Worm (Caenorhabditis elegans) whole organism, L2 larva: ENCODE data around the gene glb-17.
A peak's percentile ranks its signal among the peaks of the same experiment; 100 is the strongest.

ENCODE experiments used
- C34F6.9 ChIP-seq: fragments of 150-350 bp; optimal IDR thresholded peaks from 2 replicates; lab custom pipeline; 2014; ENCODE audit warnings: missing biosample characterization, missing genetic modification characterization
- F13H6.1 ChIP-seq: sonication (generic microtip); optimal IDR thresholded peaks from 2 replicates; lab custom pipeline; 2016; ENCODE audit warnings: missing genetic modification characterization, missing compliant biosample characterization
- R02D3.7 ChIP-seq: fragments of 150-350 bp; optimal IDR thresholded peaks from 2 replicates; lab custom pipeline; 2014; ENCODE audit warnings: missing biosample characterization, missing genetic modification characterization
- Y55F3AM.14 ChIP-seq: fragments of 200-800 bp; sonication (Bioruptor generic); optimal IDR thresholded peaks from 2 replicates; lab custom pipeline; 2018; ENCODE audit warnings: mild to moderate bottlenecking, missing genetic modification characterization, missing compliant biosample characterization
- ZK546.5 ChIP-seq: sonication (generic microtip); optimal IDR thresholded peaks from 2 replicates; lab custom pipeline; 2017; ENCODE audit warnings: missing biosample characterization, missing genetic modification characterization
- alr-1 ChIP-seq: fragments of 150-350 bp; optimal IDR thresholded peaks from 2 replicates; lab custom pipeline; 2014; ENCODE audit warnings: missing biosample characterization, missing genetic modification characterization
- aly-2 ChIP-seq: fragments of 150-350 bp; optimal IDR thresholded peaks from 2 replicates; lab custom pipeline; 2014; ENCODE audit warnings: missing biosample characterization, missing genetic modification characterization
- ama-1 ChIP-seq: fragments of 150-350 bp; optimal IDR thresholded peaks from 2 replicates; lab custom pipeline; 2018; ENCODE audit warnings: inconsistent platforms
- blmp-1 ChIP-seq: sonication (generic microtip); optimal IDR thresholded peaks from 2 replicates; lab custom pipeline; 2017; ENCODE audit warnings: missing genetic modification characterization, mild to moderate bottlenecking, missing compliant biosample characterization, antibody characterized with exemption, moderate library complexity; ENCODE audit not compliant: insufficient read depth
- ceh-16 ChIP-seq: fragments of 150-350 bp; optimal IDR thresholded peaks from 2 replicates; lab custom pipeline; 2014; ENCODE audit warnings: missing biosample characterization, missing genetic modification characterization
- ceh-82 ChIP-seq: fragments of 150-350 bp; optimal IDR thresholded peaks from 2 replicates; lab custom pipeline; 2014; ENCODE audit warnings: missing biosample characterization, missing genetic modification characterization
- crh-2 ChIP-seq: sonication (generic microtip); optimal IDR thresholded peaks from 2 replicates; lab custom pipeline; 2017; ENCODE audit warnings: missing biosample characterization, missing genetic modification characterization
- dmd-4 ChIP-seq: sonication (generic microtip); optimal IDR thresholded peaks from 2 replicates; lab custom pipeline; 2017; ENCODE audit warnings: missing biosample characterization, missing genetic modification characterization
- egl-27 ChIP-seq: sonication (generic microtip); optimal IDR thresholded peaks from 3 replicates; lab custom pipeline; 2017; ENCODE audit warnings: missing biosample characterization, missing genetic modification reagents, missing genetic modification characterization
- elt-1 ChIP-seq: fragments of 150-350 bp; optimal IDR thresholded peaks from 2 replicates; lab custom pipeline; 2014; ENCODE audit warnings: missing biosample characterization, missing genetic modification characterization
- elt-3 ChIP-seq: sonication (generic microtip); optimal IDR thresholded peaks from 2 replicates; lab custom pipeline; 2017; ENCODE audit warnings: missing biosample characterization, missing genetic modification characterization
- fos-1 ChIP-seq: fragments of 150-350 bp; optimal IDR thresholded peaks from 2 replicates; lab custom pipeline; 2014; ENCODE audit warnings: missing biosample characterization, missing genetic modification characterization
- gmeb-1 ChIP-seq: fragments of 150-350 bp; optimal IDR thresholded peaks from 2 replicates; lab custom pipeline; 2014; ENCODE audit warnings: missing biosample characterization, missing genetic modification characterization
- lin-11 ChIP-seq: fragments of 150-350 bp; sonication (generic microtip); optimal IDR thresholded peaks from 2 replicates; lab custom pipeline; 2014; ENCODE audit warnings: missing biosample characterization, missing genetic modification characterization, inconsistent platforms, mixed read lengths
- lin-13 ChIP-seq: fragments of 150-350 bp; optimal IDR thresholded peaks from 2 replicates; lab custom pipeline; 2014; ENCODE audit warnings: missing biosample characterization, missing genetic modification reagents, missing genetic modification characterization
- lin-39 ChIP-seq: fragments of 150-350 bp; optimal IDR thresholded peaks from 2 replicates; lab custom pipeline; 2014; ENCODE audit warnings: missing biosample characterization, missing genetic modification reagents, missing genetic modification characterization
- lsy-2 ChIP-seq, 2 experiments: fragments of 150-350 bp in 1 of 2; sonication (generic microtip) in 1 of 2; optimal IDR thresholded peaks; 2 replicates each; lab custom pipeline; 2014 to 2017; ENCODE audit warnings: missing biosample characterization in 2 of 2, missing genetic modification characterization in 2 of 2
- mab-5 ChIP-seq: fragments of 150-350 bp; optimal IDR thresholded peaks from 2 replicates; lab custom pipeline; 2014; ENCODE audit warnings: missing biosample characterization, missing genetic modification characterization
- mbf-1 ChIP-seq: sonication (generic microtip); optimal IDR thresholded peaks from 2 replicates; lab custom pipeline; 2017; ENCODE audit warnings: missing biosample characterization, missing genetic modification characterization
- mdl-1 ChIP-seq, 2 experiments: fragments of 150-350 bp in 1 of 2; sonication (generic microtip) in 1 of 2; optimal IDR thresholded peaks; 2 replicates each; lab custom pipeline; 2017; ENCODE audit warnings: missing biosample characterization in 2 of 2, missing genetic modification characterization in 2 of 2
- nhr-10 ChIP-seq: sonication (generic microtip); optimal IDR thresholded peaks from 2 replicates; lab custom pipeline; 2017; ENCODE audit warnings: missing biosample characterization, missing genetic modification characterization
- nhr-11 ChIP-seq: fragments of 150-350 bp; optimal IDR thresholded peaks from 2 replicates; lab custom pipeline; 2014; ENCODE audit warnings: missing biosample characterization, missing genetic modification characterization
- nhr-12 ChIP-seq: fragments of 150-350 bp; optimal IDR thresholded peaks from 2 replicates; lab custom pipeline; 2014; ENCODE audit warnings: missing biosample characterization, missing genetic modification characterization
- nhr-129 ChIP-seq: fragments of 150-350 bp; optimal IDR thresholded peaks from 2 replicates; lab custom pipeline; 2014; ENCODE audit warnings: missing biosample characterization, missing genetic modification characterization
- nhr-21 ChIP-seq: fragments of 150-350 bp; optimal IDR thresholded peaks from 2 replicates; lab custom pipeline; 2014; ENCODE audit warnings: missing biosample characterization, missing genetic modification characterization
- nhr-23 ChIP-seq: fragments of 150-350 bp; optimal IDR thresholded peaks from 2 replicates; lab custom pipeline; 2014; ENCODE audit warnings: missing biosample characterization, missing genetic modification reagents, missing genetic modification characterization
- nhr-237 ChIP-seq: fragments of 150-350 bp; optimal IDR thresholded peaks from 2 replicates; lab custom pipeline; 2014; ENCODE audit warnings: missing biosample characterization, missing genetic modification characterization
- nhr-25 ChIP-seq: fragments of 150-350 bp; sonication (generic microtip); optimal IDR thresholded peaks from 3 replicates; lab custom pipeline; 2014; ENCODE audit warnings: missing biosample characterization, missing genetic modification characterization
- nhr-6 ChIP-seq: fragments of 150-350 bp; optimal IDR thresholded peaks from 2 replicates; lab custom pipeline; 2014; ENCODE audit warnings: missing biosample characterization, missing genetic modification characterization
- nhr-77 ChIP-seq: fragments of 150-350 bp; optimal IDR thresholded peaks from 2 replicates; lab custom pipeline; 2014; ENCODE audit warnings: missing biosample characterization, missing genetic modification characterization
- peb-1 ChIP-seq: fragments of 150-350 bp; optimal IDR thresholded peaks from 2 replicates; lab custom pipeline; 2014; ENCODE audit warnings: missing biosample characterization, missing genetic modification characterization
- sem-4 ChIP-seq: fragments of 150-350 bp; optimal IDR thresholded peaks from 2 replicates; lab custom pipeline; 2014; ENCODE audit warnings: missing biosample characterization, missing genetic modification reagents, missing genetic modification characterization
- skn-1 ChIP-seq: sonication (generic microtip); optimal IDR thresholded peaks from 2 replicates; lab custom pipeline; 2017; ENCODE audit warnings: missing biosample characterization, missing genetic modification characterization
- sma-3 ChIP-seq: sonication (generic microtip); optimal IDR thresholded peaks from 2 replicates; lab custom pipeline; 2016; ENCODE audit warnings: missing genetic modification reagents, missing genetic modification characterization, missing compliant biosample characterization
- sma-9 ChIP-seq, 2 experiments: fragments of 150-350 bp in 1 of 2; sonication (generic microtip) in 1 of 2; optimal IDR thresholded peaks; 2 replicates each; lab custom pipeline; 2014 to 2016; ENCODE audit warnings: missing genetic modification characterization in 2 of 2, mild to moderate bottlenecking in 1 of 2, missing biosample characterization in 1 of 2, missing compliant biosample characterization in 1 of 2, missing genetic modification reagents in 1 of 2, moderate library complexity in 1 of 2
- snpc-4 ChIP-seq: fragments of 150-350 bp; optimal IDR thresholded peaks from 2 replicates; lab custom pipeline; 2014; ENCODE audit warnings: missing biosample characterization, missing genetic modification characterization
- unc-39 ChIP-seq: fragments of 150-350 bp; optimal IDR thresholded peaks from 2 replicates; lab custom pipeline; 2014; ENCODE audit warnings: missing biosample characterization, missing genetic modification characterization
- unc-55 ChIP-seq: fragments of 150-350 bp; sonication (generic microtip); optimal IDR thresholded peaks from 3 replicates; lab custom pipeline; 2014; ENCODE audit warnings: missing biosample characterization, missing genetic modification reagents, missing genetic modification characterization
- unc-62 ChIP-seq: fragments of 150-350 bp; optimal IDR thresholded peaks from 2 replicates; lab custom pipeline; 2014; ENCODE audit warnings: missing biosample characterization, missing genetic modification reagents, missing genetic modification characterization
- zag-1 ChIP-seq: fragments of 150-350 bp; optimal IDR thresholded peaks from 2 replicates; lab custom pipeline; 2014; ENCODE audit warnings: missing biosample characterization, missing genetic modification characterization
- ztf-1 ChIP-seq: fragments of 200-800 bp; sonication (Bioruptor generic); conservative IDR thresholded peaks from 2 replicates; pipeline ENCODE4 v1.3.6; 2022; ENCODE audit warnings: missing genetic modification characterization, missing compliant biosample characterization
- ztf-11 ChIP-seq: sonication (generic microtip); optimal IDR thresholded peaks from 2 replicates; lab custom pipeline; 2017; ENCODE audit warnings: missing biosample characterization, missing genetic modification characterization
- ztf-4 ChIP-seq: fragments of 150-350 bp; optimal IDR thresholded peaks from 2 replicates; lab custom pipeline; 2014; ENCODE audit warnings: missing biosample characterization, missing genetic modification characterization

The glb-17 gene

ce11 chrX:9556038-9556437 lies 20.8 kb downstream of the glb-17 start:
- TF ChIP-seq mdl-1 (tag; optimal IDR thresholded peaks at IDR 0.05; lab: Kevin White, UChicago) = no peak
- no peak for TF ChIP-seq egl-27 (tag; lab: Kevin White, UChicago)

ce11 chrX:9555238-9555637 lies 21.6 kb downstream of the glb-17 start:
- no peak for TF ChIP-seq nhr-10 (tag; lab: Kevin White, UChicago)
- no peak for TF ChIP-seq gmeb-1 (tag; lab: Kevin White, UChicago)
- TF ChIP-seq zag-1 = no peak
- no peak for TF ChIP-seq ztf-4 (tag; lab: Kevin White, UChicago)
- no peak for TF ChIP-seq lin-13
- no peak for TF ChIP-seq ZK546.5
- TF ChIP-seq sem-4 (tag; lab: Kevin White, UChicago) = no peak
- TF ChIP-seq alr-1 (tag; lab: Kevin White, UChicago) = no peak
- no peak for TF ChIP-seq elt-1 (tag; lab: Kevin White, UChicago)
- TF ChIP-seq ceh-16 (tag; lab: Kevin White, UChicago) = no peak
- TF ChIP-seq F13H6.1 (tag; lab: Kevin White, UChicago) = no peak
- no peak for TF ChIP-seq lin-11 (tag; lab: Kevin White, UChicago)
- TF ChIP-seq sma-3 (GFP tag; lab: Kevin White, UChicago) = no peak
- TF ChIP-seq nhr-21 (tag; lab: Kevin White, UChicago) = no peak
- TF ChIP-seq ceh-82 (tag; lab: Kevin White, UChicago) = no peak
- TF ChIP-seq nhr-12 (tag; lab: Kevin White, UChicago) = no peak
- no peak for TF ChIP-seq mbf-1
- TF ChIP-seq blmp-1 (tag; lab: Kevin White, UChicago) = no peak
- no peak for TF ChIP-seq aly-2 (tag; lab: Kevin White, UChicago)

- TF ChIP-seq F13H6.1 (tag; lab: Kevin White, UChicago) (peak; percentile 3), unc-39 (no peak), sma-3 (GFP tag; lab: Kevin White, UChicago) (peak; percentile 71), nhr-77 (no peak), nhr-129 (tag; lab: Kevin White, UChicago) (peak; percentile 66), nhr-23 (tag; lab: Kevin White, UChicago) (no peak), ama-1 (lab: Kevin White, UChicago) (no peak), ztf-11 (no peak), nhr-25 (tag; lab: Kevin White, UChicago) (peak; percentile 83), ZK546.5 (no peak), sma-9 (GFP tag; optimal IDR thresholded peaks at IDR 0.05; lab: Kevin White, UChicago) (peak; percentile 82), sma-9 (tag; optimal IDR thresholded peaks at IDR 0.05; lab: Kevin White, UChicago) (no peak), zag-1 (no peak), unc-62 (no peak), nhr-11 (tag; lab: Kevin White, UChicago) (no peak), C34F6.9 (peak; percentile 22), aly-2 (tag; lab: Kevin White, UChicago) (no peak), elt-1 (tag; lab: Kevin White, UChicago) (no peak), nhr-237 (tag; lab: Kevin White, UChicago) (no peak), snpc-4 (no peak), blmp-1 (tag; lab: Kevin White, UChicago) (peak; percentile 92), fos-1 (tag; lab: Kevin White, UChicago) (peak; percentile 96), R02D3.7 (no peak), crh-2 (tag; lab: Kevin White, UChicago) (peak; percentile 63), sem-4 (tag; lab: Kevin White, UChicago) (peak; percentile 34), unc-55 (GFP tag; lab: Kevin White, UChicago) (no peak), lin-13 (no peak), nhr-10 (tag; lab: Kevin White, UChicago) (no peak), elt-3 (tag; lab: Kevin White, UChicago) (no peak), peb-1 (tag; lab: Kevin White, UChicago) (no peak), lin-39 (tag; lab: Kevin White, UChicago) (no peak), ceh-16 (tag; lab: Kevin White, UChicago) (no peak), egl-27 (tag; lab: Kevin White, UChicago) (peak; percentile 25), Y55F3AM.14 (GFP tag; lab: Kevin White, UChicago) (peak; percentile 35), lin-11 (tag; lab: Kevin White, UChicago) (no peak), nhr-21 (tag; lab: Kevin White, UChicago) (no peak), lsy-2 (tag; optimal IDR thresholded peaks at IDR 0.05; lab: Kevin White, UChicago) (no peak), mab-5 (no peak), alr-1 (tag; lab: Kevin White, UChicago) (no peak), nhr-6 (peak; percentile 0), dmd-4 (tag; lab: Kevin White, UChicago) (no peak), nhr-12 (tag; lab: Kevin White, UChicago) (no peak), mdl-1 (tag; optimal IDR thresholded peaks at IDR 0.05; lab: Kevin White, UChicago) (peak in 1 of 2 experiments; percentile 27), ceh-82 (tag; lab: Kevin White, UChicago) (no peak), ztf-4 (tag; lab: Kevin White, UChicago) (no peak), ztf-1 (GFP tag; lab: Robert Waterston, UW) (no peak), skn-1 (tag; lab: Kevin White, UChicago) (no peak)
These were observed 23.7 kb downstream of the glb-17 start for ce11 chrX:9553095-9553494.
